Fruit fly (Drosophila melanogaster) whole organism: ENCODE data around the gene Dora.

Source experiments
- EcR ChIP-seq, 2 experiments: fragments of >200 bp; optimal IDR thresholded peaks; 2 replicates each; lab custom pipeline; 2017; ENCODE audit warnings: missing biosample characterization in 2 of 2, missing genetic modification characterization in 2 of 2, missing genetic modification reagents in 2 of 2
- usp ChIP-seq: fragments of >200 bp; optimal IDR thresholded peaks from 2 replicates; lab custom pipeline; 2017; ENCODE audit warnings: missing biosample characterization, missing genetic modification characterization, mixed read lengths

DNA sequence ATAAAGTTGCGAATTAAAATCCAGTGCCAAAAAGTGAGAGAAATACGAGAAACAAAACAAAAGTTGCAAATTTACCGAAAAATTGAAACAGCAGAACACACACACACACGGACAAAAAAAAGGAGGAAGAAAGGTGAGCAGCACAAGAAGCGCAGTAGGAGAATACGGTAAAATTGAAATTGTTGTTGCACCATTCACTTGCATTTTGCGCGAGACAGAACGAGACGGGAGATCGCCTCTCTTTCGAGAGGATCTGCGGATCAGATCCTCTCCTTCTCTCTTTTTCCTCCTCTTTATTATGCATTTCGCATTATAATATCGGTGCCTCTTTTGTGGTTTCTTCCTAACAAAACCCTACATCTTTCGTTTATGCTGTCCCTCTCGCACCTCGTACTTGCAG lies 67.1 kb downstream of the Dora start:
- TF ChIP-seq EcR (GFP tag; optimal IDR thresholded peaks at IDR 0.05; lab: Kevin White, UChicago) = no peak
- no peak for TF ChIP-seq usp
